Worm (Caenorhabditis elegans): ENCODE measurements around the gene gly-11.

The gly-11 gene

DNA sequence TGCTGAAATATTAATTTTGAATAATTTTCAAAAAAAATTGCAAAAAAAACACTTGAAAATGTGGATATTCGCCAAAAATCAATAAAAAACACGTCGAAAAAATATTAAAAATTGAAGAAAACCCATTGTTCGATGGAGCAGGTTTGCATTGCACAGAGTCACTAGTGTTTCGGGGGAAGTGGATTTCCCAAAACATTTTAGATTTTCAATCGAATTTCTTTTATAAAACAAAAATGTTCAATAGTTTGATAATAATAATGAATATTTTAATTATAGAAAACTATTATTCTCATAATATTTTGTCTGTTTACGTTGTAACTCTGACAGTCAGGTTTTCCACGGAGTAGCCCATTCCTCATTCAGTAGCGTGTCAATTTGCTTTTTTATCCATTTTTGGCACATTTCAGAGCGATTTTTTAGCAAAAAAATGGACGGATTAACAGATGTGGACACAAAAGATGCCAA is 41.6 kb upstream of the gly-11 start, which contains the start of the genes gex-4 and gphr-1 (continued):
- no peak for TF ChIP-seq nhr-237 (tag; optimal IDR thresholded peaks at IDR 0.05)
- TF ChIP-seq blmp-1 (tag; optimal IDR thresholded peaks at IDR 0.05; ENCODE audit: insufficient read depth): no peak
- TF ChIP-seq sma-3 (GFP tag; optimal IDR thresholded peaks at IDR 0.05): peak; percentile 52
- no peak for TF ChIP-seq ama-1 (optimal IDR thresholded peaks at IDR 0.05)
- TF ChIP-seq mab-5 (tag; optimal IDR thresholded peaks at IDR 0.05): no peak
- no peak for TF ChIP-seq nhr-129 (tag; optimal IDR thresholded peaks at IDR 0.05)
- peak in 1 of 2 experiments; percentile 76 for TF ChIP-seq lsy-2 (tag; optimal IDR thresholded peaks at IDR 0.05)
- no peak for TF ChIP-seq R02D3.7 (tag; optimal IDR thresholded peaks at IDR 0.05)

DNA sequence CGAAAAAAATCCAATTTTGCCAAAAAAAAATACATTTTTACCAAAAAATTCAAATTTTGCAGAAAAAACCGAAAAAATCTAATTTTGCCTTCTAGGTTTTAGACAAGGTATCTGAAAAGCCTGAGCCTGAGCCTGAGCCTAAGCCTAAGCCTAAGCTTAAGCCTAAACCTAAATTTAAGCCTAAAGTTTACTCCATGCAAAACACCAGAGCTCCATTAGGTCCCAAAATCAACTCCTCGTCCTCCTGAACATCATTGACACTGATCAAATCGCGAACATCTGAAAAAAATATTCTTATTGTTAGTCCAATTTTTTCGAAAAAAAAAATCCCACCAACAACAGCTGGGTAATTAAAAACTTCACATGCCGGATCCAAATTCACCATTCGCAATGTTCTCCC is 41.0 kb upstream of the gly-11 start:
- TF ChIP-seq ztf-11 (tag; optimal IDR thresholded peaks at IDR 0.05): no peak
- no peak for TF ChIP-seq unc-55 (GFP tag; optimal IDR thresholded peaks at IDR 0.05)
- no peak for TF ChIP-seq ZK546.5 (tag; optimal IDR thresholded peaks at IDR 0.05)
- TF ChIP-seq nhr-77 (tag; optimal IDR thresholded peaks at IDR 0.05): no peak
- no peak for TF ChIP-seq lin-39 (tag; optimal IDR thresholded peaks at IDR 0.05)
- no peak for TF ChIP-seq sma-3 (GFP tag; optimal IDR thresholded peaks at IDR 0.05)

DNA sequence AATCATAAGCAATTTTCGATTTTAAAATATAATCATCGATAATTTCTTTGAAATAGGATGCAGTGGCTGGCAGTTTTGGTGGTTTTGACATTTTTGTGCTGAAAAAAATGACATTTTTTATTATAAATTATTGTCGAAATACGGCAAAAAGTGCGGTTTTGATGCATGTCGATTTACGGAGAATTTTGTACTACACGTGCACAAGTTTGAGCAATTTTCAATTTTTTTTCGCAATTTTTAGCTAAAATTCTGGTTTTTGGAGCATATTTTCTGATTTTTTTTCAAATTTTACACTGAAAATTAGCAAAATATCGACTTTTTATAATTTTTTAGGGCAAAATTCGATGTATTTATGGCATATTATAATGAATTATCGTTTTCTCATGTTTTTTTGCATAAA is 38.6 kb upstream of the gly-11 start, which contains the start of gene Y75B8A.13:
Y75B8A.13 (minus strand) TSS at position 101 of the 400 bp plus-strand sequence.
- no peak for TF ChIP-seq F13H6.1 (tag; optimal IDR thresholded peaks at IDR 0.05)
- no peak for TF ChIP-seq unc-62 (GFP tag; optimal IDR thresholded peaks at IDR 0.05)
- TF ChIP-seq nhr-23 (tag; optimal IDR thresholded peaks at IDR 0.05): no peak
- no peak for TF ChIP-seq lsy-2 (tag; optimal IDR thresholded peaks at IDR 0.05)
- TF ChIP-seq nhr-77 (tag; optimal IDR thresholded peaks at IDR 0.05): no peak
- TF ChIP-seq ztf-1 (GFP tag; conservative IDR thresholded peaks at IDR 0.05): no peak
- TF ChIP-seq mbf-1 (tag; optimal IDR thresholded peaks at IDR 0.05): no peak
- TF ChIP-seq lin-11 (tag; optimal IDR thresholded peaks at IDR 0.05): no peak
- no peak for TF ChIP-seq elt-1 (tag; optimal IDR thresholded peaks at IDR 0.05)
- no peak for TF ChIP-seq skn-1 (tag; optimal IDR thresholded peaks at IDR 0.05)
- no peak for TF ChIP-seq snpc-4 (tag; optimal IDR thresholded peaks at IDR 0.05)
- TF ChIP-seq ceh-16 (tag; optimal IDR thresholded peaks at IDR 0.05): no peak
- no peak for TF ChIP-seq sma-3 (GFP tag; optimal IDR thresholded peaks at IDR 0.05)
- no peak for TF ChIP-seq nhr-237 (tag; optimal IDR thresholded peaks at IDR 0.05)
- TF ChIP-seq crh-2 (tag; optimal IDR thresholded peaks at IDR 0.05): no peak
- TF ChIP-seq sem-4 (tag; optimal IDR thresholded peaks at IDR 0.05): no peak

DNA sequence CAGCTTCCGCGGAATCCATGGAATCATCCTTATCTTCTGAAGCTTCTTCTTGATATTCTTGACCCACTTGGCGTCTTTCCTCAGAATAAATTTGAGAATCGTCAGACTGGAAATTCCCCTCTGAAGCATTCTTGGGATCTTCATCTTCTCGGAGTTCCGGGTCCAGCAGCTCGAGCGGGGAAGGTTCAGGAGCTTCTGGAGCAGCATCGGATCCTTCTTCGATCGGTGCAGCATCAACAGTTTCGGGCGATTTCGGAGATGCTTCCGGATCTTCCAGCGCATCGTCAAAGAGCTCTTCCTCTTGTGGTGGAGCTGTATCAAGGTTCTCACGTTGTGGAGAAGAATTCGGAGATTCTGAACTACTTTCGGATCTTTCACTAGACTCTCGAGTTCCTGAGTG is 30.5 kb upstream of the gly-11 start:
- TF ChIP-seq ama-1 (optimal IDR thresholded peaks at IDR 0.05) (no peak), nhr-77 (tag; optimal IDR thresholded peaks at IDR 0.05) (no peak), ZK546.5 (tag; optimal IDR thresholded peaks at IDR 0.05) (no peak), alr-1 (tag; optimal IDR thresholded peaks at IDR 0.05) (no peak), nhr-12 (tag; optimal IDR thresholded peaks at IDR 0.05) (no peak), zag-1 (tag; optimal IDR thresholded peaks at IDR 0.05) (no peak), nhr-21 (tag; optimal IDR thresholded peaks at IDR 0.05) (no peak), elt-1 (tag; optimal IDR thresholded peaks at IDR 0.05) (no peak), sma-3 (GFP tag; optimal IDR thresholded peaks at IDR 0.05) (no peak), elt-3 (tag; optimal IDR thresholded peaks at IDR 0.05) (no peak)

DNA sequence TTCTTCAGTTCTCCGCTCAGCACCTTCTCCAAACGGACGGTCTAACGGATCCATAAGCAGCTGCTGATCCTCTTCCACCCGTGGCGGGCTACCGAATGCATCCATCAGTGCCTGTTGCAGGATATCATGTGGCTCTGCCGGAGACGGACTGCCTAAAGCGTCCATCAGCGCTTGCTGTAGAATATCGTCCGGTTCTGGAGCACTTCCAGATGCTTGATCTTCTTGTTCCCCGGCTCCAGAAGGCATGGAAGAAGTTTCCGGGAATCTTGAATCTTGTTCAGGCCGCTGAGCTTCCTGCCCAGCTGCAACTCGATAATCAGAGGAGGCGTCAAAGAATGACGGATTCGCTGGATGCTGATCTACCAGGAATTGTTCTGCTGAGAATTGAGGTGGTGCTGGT is 28.2 kb upstream of the gly-11 start:
- TF ChIP-seq peb-1 (tag; optimal IDR thresholded peaks at IDR 0.05): no peak
- no peak for TF ChIP-seq mbf-1 (tag; optimal IDR thresholded peaks at IDR 0.05)
- TF ChIP-seq unc-62 (GFP tag; optimal IDR thresholded peaks at IDR 0.05): no peak

DNA sequence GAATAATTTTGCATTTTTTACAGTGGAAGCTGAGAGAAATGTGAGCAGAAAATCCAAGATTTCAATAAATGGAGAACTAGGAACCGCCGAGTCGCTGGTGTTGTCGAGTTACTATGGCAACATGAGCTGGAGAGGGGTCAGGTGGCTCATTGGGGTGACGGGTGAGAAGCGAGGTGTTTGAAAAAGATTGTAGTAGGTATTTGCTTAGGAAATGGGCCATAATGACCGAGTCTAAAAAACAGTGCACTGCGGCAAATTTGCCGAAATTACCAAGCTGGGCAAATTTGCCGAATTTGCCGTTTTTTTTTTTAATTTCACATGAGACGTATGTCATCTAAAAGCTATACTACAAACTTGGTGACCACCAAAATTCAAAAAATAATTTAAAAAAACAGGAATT is 25.4 kb upstream of the gly-11 start, which contains the start of gene osm-12:
osm-12 (minus strand) TSS at position 101 of the 400 bp plus-strand sequence.
- TF ChIP-seq skn-1 (tag; optimal IDR thresholded peaks at IDR 0.05): no peak

DNA sequence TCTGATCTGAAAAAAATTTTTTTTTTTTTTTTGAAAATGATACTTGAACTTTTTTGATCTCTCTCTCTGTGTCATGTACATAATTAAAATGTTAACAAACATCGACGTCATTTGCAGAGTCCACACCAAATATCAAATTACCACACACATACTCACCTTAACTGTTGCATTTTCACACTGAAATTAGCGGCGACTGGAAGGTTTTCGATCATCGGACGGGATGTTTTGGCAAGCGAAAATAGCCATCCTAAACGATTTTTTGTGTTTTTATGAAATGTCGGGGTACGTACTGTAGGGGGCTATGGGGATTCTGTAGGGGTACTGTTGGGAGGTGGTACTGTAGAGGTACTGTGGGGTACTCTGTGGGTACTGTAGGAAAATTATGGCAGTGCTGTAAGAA is 21.1 kb upstream of the gly-11 start:
- TF ChIP-seq nhr-11 (tag; optimal IDR thresholded peaks at IDR 0.05): no peak
- TF ChIP-seq F13H6.1 (tag; optimal IDR thresholded peaks at IDR 0.05): no peak
- TF ChIP-seq alr-1 (tag; optimal IDR thresholded peaks at IDR 0.05): no peak
- no peak for TF ChIP-seq dmd-4 (tag; optimal IDR thresholded peaks at IDR 0.05)
- TF ChIP-seq gmeb-1 (tag; optimal IDR thresholded peaks at IDR 0.05): no peak
- TF ChIP-seq nhr-237 (tag; optimal IDR thresholded peaks at IDR 0.05): no peak
- TF ChIP-seq aly-2 (tag; optimal IDR thresholded peaks at IDR 0.05): no peak
- no peak for TF ChIP-seq peb-1 (tag; optimal IDR thresholded peaks at IDR 0.05)
- no peak for TF ChIP-seq blmp-1 (tag; optimal IDR thresholded peaks at IDR 0.05; ENCODE audit: insufficient read depth)
- TF ChIP-seq nhr-12 (tag; optimal IDR thresholded peaks at IDR 0.05): no peak
- no peak for TF ChIP-seq lin-13 (GFP tag; optimal IDR thresholded peaks at IDR 0.05)
- TF ChIP-seq mdl-1 (tag; optimal IDR thresholded peaks at IDR 0.05): no peak
- no peak for TF ChIP-seq unc-55 (GFP tag; optimal IDR thresholded peaks at IDR 0.05)
